Worm (Caenorhabditis elegans): ENCODE data around the gene D1022.9.

The D1022.9 gene

ce11 chrII:7494155-7494554 lies 4.7 kb upstream of the D1022.9 start, which contains the start of gene R10H1.1:
R10H1.1 (plus strand) TSS chrII:7494455.
- TF ChIP-seq blmp-1 (tag; optimal IDR thresholded peaks at IDR 0.05) (peak; percentile 40), lsy-2 (tag; optimal IDR thresholded peaks at IDR 0.05) (no peak)

ce11 chrII:7493599-7493998 lies 4.1 kb upstream of the D1022.9 start, which contains the start of gene nas-23:
nas-23 (minus strand) TSS chrII:7493699.
- TF ChIP-seq lin-39 (tag; optimal IDR thresholded peaks at IDR 0.05), result no peak
- no peak for TF ChIP-seq sptf-1 (tag; optimal IDR thresholded peaks at IDR 0.05)
- TF ChIP-seq snu-23 (GFP tag; optimal IDR thresholded peaks at IDR 0.05), result no peak
- no peak for TF ChIP-seq fkh-10 (GFP tag; optimal IDR thresholded peaks at IDR 0.05)

- TF ChIP-seq blmp-1 (tag; optimal IDR thresholded peaks at IDR 0.05) (no peak), nhr-84 (tag; optimal IDR thresholded peaks at IDR 0.05) (no peak), nhr-28 (tag; optimal IDR thresholded peaks at IDR 0.05) (no peak), pqm-1 (tag; optimal IDR thresholded peaks at IDR 0.05) (no peak), egl-27 (tag; optimal IDR thresholded peaks at IDR 0.05) (no peak), skn-1 (tag; optimal IDR thresholded peaks at IDR 0.05) (no peak), lin-39 (tag; optimal IDR thresholded peaks at IDR 0.05) (no peak), sox-4 (tag; optimal IDR thresholded peaks at IDR 0.05) (no peak), nhr-19 (GFP tag; conservative IDR thresholded peaks at IDR 0.05) (no peak), pax-3 (tag; optimal IDR thresholded peaks at IDR 0.05) (no peak), unc-30 (tag; optimal IDR thresholded peaks at IDR 0.05) (no peak)
Observed at ce11 chrII:7483009-7483408, 6.5 kb downstream of the D1022.9 start, which contains the start of gene cah-2. cah-2 (minus strand) TSS chrII:7483109.

- TF ChIP-seq nhr-85 (tag) (peak; percentile 93), ztf-11 (tag; optimal IDR thresholded peaks at IDR 0.05) (peak in 1 of 2 experiments; percentile 70), snu-23 (GFP tag; optimal IDR thresholded peaks at IDR 0.05) (peak; percentile 89), efl-3 (GFP tag; optimal IDR thresholded peaks at IDR 0.05) (no peak), hlh-17 (GFP tag; optimal IDR thresholded peaks at IDR 0.05; ENCODE audit: borderline replicate concordance) (no peak), sox-4 (tag; optimal IDR thresholded peaks at IDR 0.05) (peak; percentile 57), mef-2 (tag; optimal IDR thresholded peaks at IDR 0.05) (no peak), sup-37 (GFP tag; optimal IDR thresholded peaks at IDR 0.05) (no peak), nhr-76 (tag; optimal IDR thresholded peaks at IDR 0.05) (peak; percentile 30), C34B4.2 (tag; optimal IDR thresholded peaks at IDR 0.05) (no peak), nhr-12 (tag; optimal IDR thresholded peaks at IDR 0.05) (no peak), dsc-1 (tag; optimal IDR thresholded peaks at IDR 0.05) (peak; percentile 66), lin-13 (GFP tag; optimal IDR thresholded peaks at IDR 0.05) (peak; percentile 54), xbp-1 (tag; optimal IDR thresholded peaks at IDR 0.05) (peak; percentile 81), hlh-4 (tag; optimal IDR thresholded peaks at IDR 0.05) (no peak), unc-30 (tag; optimal IDR thresholded peaks at IDR 0.05) (no peak), rnt-1 (tag; optimal IDR thresholded peaks at IDR 0.05) (peak; percentile 83), swsn-7 (tag; optimal IDR thresholded peaks at IDR 0.05) (peak; percentile 79), unc-62 (GFP tag; optimal IDR thresholded peaks at IDR 0.05) (no peak), unc-86 (tag; optimal IDR thresholded peaks at IDR 0.05) (peak; percentile 82), mab-9 (GFP tag; IDR thresholded peaks at IDR 0.05) (peak; percentile 84), ama-1 (optimal IDR thresholded peaks at IDR 0.05) (no peak), ceh-82 (tag; optimal IDR thresholded peaks at IDR 0.05) (peak; percentile 46 to 85 (median 68)), lsy-2 (tag; optimal IDR thresholded peaks at IDR 0.05) (peak; percentile 80 to 84), ceh-90 (tag; optimal IDR thresholded peaks at IDR 0.05) (no peak), nhr-47 (tag; optimal IDR thresholded peaks at IDR 0.05) (peak; percentile 92), ceh-8 (GFP tag; optimal IDR thresholded peaks at IDR 0.05) (peak; percentile 59), alr-1 (tag; optimal IDR thresholded peaks at IDR 0.05; ENCODE audit: borderline replicate concordance) (no peak), isw-1 (GFP tag; IDR thresholded peaks at IDR 0.05) (peak; percentile 84), pqm-1 (tag; optimal IDR thresholded peaks at IDR 0.05) (no peak), dpl-1 (GFP tag; optimal IDR thresholded peaks at IDR 0.05) (peak; percentile 56 to 71 (median 67)), grh-1 (GFP tag; IDR thresholded peaks at IDR 0.05) (peak; percentile 90), fkh-10 (GFP tag; optimal IDR thresholded peaks at IDR 0.05) (peak; percentile 58), mdl-1 (tag; optimal IDR thresholded peaks at IDR 0.05) (peak in 1 of 2 experiments; percentile 36), nhr-19 (GFP tag; conservative IDR thresholded peaks at IDR 0.05) (peak; percentile 92), aly-2 (tag; optimal IDR thresholded peaks at IDR 0.05) (no peak)
Observed at ce11 chrII:7478487-7479234, 10.8 kb downstream of the D1022.9 start, which contains the start of the genes aka-1 and ubc-6. aka-1 (minus strand) TSS chrII:7478537. ubc-6 (plus strand) TSS chrII:7479187.

Measured in whole organism, L1 larva.